Fruit fly (Drosophila melanogaster) whole organism, pupa: ENCODE results near the gene tw.

Experiments used
- CG10348 ChIP-seq: fragments of 200-800 bp; sonication (Bioruptor generic); IDR thresholded peaks from 2 replicates; pipeline ENCODE4 v1.3.6; 2022; ENCODE audit warnings: missing biosample characterization, missing genetic modification characterization
- CG13204 ChIP-seq: fragments of 200-800 bp; sonication (Bioruptor generic); optimal IDR thresholded peaks from 2 replicates; lab custom pipeline; 2018; ENCODE audit warnings: missing biosample characterization, mild to moderate bottlenecking, missing genetic modification characterization, moderate library complexity
- CG17806 ChIP-seq: fragments of 200-800 bp; sonication (Bioruptor generic); optimal IDR thresholded peaks from 2 replicates; lab custom pipeline; 2018; ENCODE audit warnings: missing biosample characterization, mild to moderate bottlenecking, missing genetic modification characterization, moderate library complexity
- CG34367 ChIP-seq: fragments of 200-800 bp; sonication (Bioruptor generic); optimal IDR thresholded peaks from 2 replicates; lab custom pipeline; 2018; ENCODE audit warnings: missing biosample characterization, mild to moderate bottlenecking, missing genetic modification characterization
- CG4496 ChIP-seq: fragments of 200-800 bp; sonication (Bioruptor generic); IDR thresholded peaks from 3 replicates; pipeline ENCODE4 v1.3.6; 2022; ENCODE audit warnings: missing biosample characterization, missing genetic modification characterization
- CG8159 ChIP-seq: fragments of 200-800 bp; sonication (Bioruptor generic); optimal IDR thresholded peaks from 3 replicates; lab custom pipeline; 2018; ENCODE audit warnings: missing biosample characterization, mild to moderate bottlenecking, missing genetic modification characterization, moderate library complexity
- CG9948 ChIP-seq: fragments of 200-800 bp; sonication (Bioruptor generic); optimal IDR thresholded peaks from 2 replicates; lab custom pipeline; 2018; ENCODE audit warnings: missing biosample characterization, mild to moderate bottlenecking, missing genetic modification characterization, moderate library complexity
- D1 ChIP-seq: fragments of 200-800 bp; sonication (Bioruptor generic); optimal IDR thresholded peaks from 2 replicates; lab custom pipeline; 2018; ENCODE audit warnings: missing biosample characterization, mild to moderate bottlenecking, missing genetic modification characterization, moderate library complexity
- EcR ChIP-seq: fragments of 200-800 bp; sonication (Bioruptor generic); optimal IDR thresholded peaks from 3 replicates; lab custom pipeline; 2019; ENCODE audit warnings: missing biosample characterization, missing genetic modification characterization, mild to moderate bottlenecking, moderate library complexity, missing genetic modification reagents
- Ets98B ChIP-seq: fragments of 200-800 bp; sonication (Bioruptor generic); IDR thresholded peaks from 2 replicates; pipeline ENCODE4 v1.3.6; 2022; ENCODE audit warnings: missing biosample characterization, missing genetic modification characterization

DNA sequence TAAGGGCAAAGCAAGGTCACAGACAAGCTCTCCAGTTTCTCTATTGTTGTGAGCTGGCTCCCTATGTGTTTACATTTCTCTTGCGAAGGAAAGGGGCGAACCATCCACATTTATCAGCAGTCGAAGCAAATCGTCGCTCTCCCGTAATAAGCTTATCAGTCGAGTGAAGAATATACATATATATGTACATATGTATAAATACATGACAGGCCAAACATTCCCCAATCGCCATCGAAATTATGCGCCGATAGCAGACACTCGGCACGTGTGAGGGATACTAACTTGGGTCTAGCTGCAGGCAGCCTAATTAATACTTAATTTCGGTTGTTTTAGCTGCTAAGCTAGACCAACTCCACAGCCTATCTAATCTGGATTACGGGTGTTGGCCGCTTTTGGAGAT, 27.7 kb upstream of the tw start:
- no peak for TF ChIP-seq D1
- no peak for TF ChIP-seq CG34367 (tag; lab: Kevin White, UChicago)
- no peak for TF ChIP-seq CG4496 (GFP tag; lab: Robert Waterston, UW)
- no peak for TF ChIP-seq CG13204 (GFP tag; lab: Kevin White, UChicago)
- no peak for TF ChIP-seq CG9948 (tag; lab: Kevin White, UChicago)
- no peak for TF ChIP-seq CG8159 (tag; lab: Kevin White, UChicago)
- TF ChIP-seq CG10348 = no peak
- TF ChIP-seq Ets98B (GFP tag; lab: Robert Waterston, UW) = no peak
- no peak for TF ChIP-seq CG17806 (tag; lab: Kevin White, UChicago)
- TF ChIP-seq EcR (GFP tag; lab: Kevin White, UChicago) = no peak
